Worm (Caenorhabditis elegans): Measurements from ENCODE around the gene D2007.1.

- TF ChIP-seq W03F9.2 (tag; optimal IDR thresholded peaks at IDR 0.05): no peak
- TF ChIP-seq dao-5 (tag; optimal IDR thresholded peaks at IDR 0.05): no peak
These were observed 9.5 kb downstream of the D2007.1 start for ce11 chrIII:8164771-8165170.

Data from whole organism, L4/young adult.